Fruit fly (Drosophila melanogaster) whole organism, embryonic: ENCODE data around the gene Rpp30.

Experiments
- Bgb ChIP-seq: fragments of 200-800 bp; sonication (Bioruptor generic); IDR thresholded peaks from 2 replicates; pipeline ENCODE4 v1.3.6; 2022; ENCODE audit warnings: missing biosample characterization, missing genetic modification characterization; ENCODE audit not compliant: partially characterized antibody
- CG1024 ChIP-seq: fragments of 200-800 bp; sonication (Bioruptor generic); IDR thresholded peaks from 2 replicates; pipeline ENCODE4 v1.3.6; 2022; ENCODE audit warnings: missing biosample characterization, missing genetic modification characterization
- CG10267 ChIP-seq: fragments of 200-800 bp; sonication (Bioruptor generic); optimal IDR thresholded peaks from 2 replicates; lab custom pipeline; 2018; ENCODE audit warnings: missing biosample characterization, mild to moderate bottlenecking, missing genetic modification characterization, moderate library complexity
- CG11085 ChIP-seq: fragments of 200-800 bp; sonication (Bioruptor generic); IDR thresholded peaks from 2 replicates; pipeline ENCODE4 v1.3.6; 2022; ENCODE audit warnings: missing biosample characterization, missing genetic modification characterization
- CG11695 ChIP-seq: fragments of 200-800 bp; sonication (Bioruptor generic); IDR thresholded peaks from 3 replicates; pipeline ENCODE4 v1.3.6; 2022; ENCODE audit warnings: missing biosample characterization, missing genetic modification characterization
- CG12155 ChIP-seq: fragments of 200-800 bp; sonication (Bioruptor generic); optimal IDR thresholded peaks from 3 replicates; lab custom pipeline; 2016; ENCODE audit warnings: missing biosample characterization, missing genetic modification characterization
- CG12219 ChIP-seq: fragments of 200-800 bp; sonication (Bioruptor generic); optimal IDR thresholded peaks from 3 replicates; lab custom pipeline; 2018; ENCODE audit warnings: missing biosample characterization, mild to moderate bottlenecking, missing genetic modification characterization
- CG12391 ChIP-seq: fragments of 200-800 bp; sonication (Bioruptor generic); optimal IDR thresholded peaks from 3 replicates; lab custom pipeline; 2018; ENCODE audit warnings: missing biosample characterization, mild to moderate bottlenecking, missing genetic modification characterization, moderate library complexity
- CG12744 ChIP-seq: fragments of 200-800 bp; sonication (Bioruptor generic); optimal IDR thresholded peaks from 2 replicates; lab custom pipeline; 2016; ENCODE audit warnings: missing biosample characterization, missing genetic modification characterization
- CG15696 ChIP-seq: fragments of 200-800 bp; sonication (Bioruptor generic); optimal IDR thresholded peaks from 2 replicates; lab custom pipeline; 2019; ENCODE audit warnings: missing biosample characterization, mild to moderate bottlenecking, missing genetic modification characterization, moderate library complexity
- CG17328 ChIP-seq: fragments of 200-800 bp; sonication (Bioruptor generic); IDR thresholded peaks from 2 replicates; pipeline ENCODE4 v1.3.6; 2022; ENCODE audit warnings: missing biosample characterization, missing genetic modification characterization
- CG17361 ChIP-seq: fragments of 200-800 bp; sonication (Bioruptor generic); IDR thresholded peaks from 3 replicates; pipeline ENCODE4 v1.3.6; 2022; ENCODE audit warnings: missing biosample characterization, missing genetic modification characterization
- CG17912 ChIP-seq: fragments of 200-800 bp; sonication (Bioruptor generic); optimal IDR thresholded peaks from 2 replicates; lab custom pipeline; 2018; ENCODE audit warnings: missing biosample characterization, mild to moderate bottlenecking, missing genetic modification characterization
- CG18476 ChIP-seq: fragments of 200-800 bp; sonication (Bioruptor generic); optimal IDR thresholded peaks from 2 replicates; lab custom pipeline; 2016; ENCODE audit warnings: missing biosample characterization, mild to moderate bottlenecking, missing genetic modification characterization
- CG2129 ChIP-seq: fragments of 200-800 bp; sonication (Bioruptor generic); IDR thresholded peaks from 2 replicates; pipeline ENCODE4 v1.3.6; 2022; ENCODE audit warnings: missing biosample characterization, missing genetic modification characterization; ENCODE audit not compliant: partially characterized antibody
- CG2712 ChIP-seq: fragments of 200-800 bp; optimal IDR thresholded peaks from 3 replicates; lab custom pipeline; 2019; ENCODE audit warnings: missing biosample characterization, mild to moderate bottlenecking, missing genetic modification characterization, moderate library complexity
- CG2889 ChIP-seq: fragments of 200-800 bp; sonication (Bioruptor generic); IDR thresholded peaks from 3 replicates; pipeline ENCODE4 v1.3.6; 2022; ENCODE audit warnings: missing biosample characterization, missing genetic modification characterization
- CG32767 ChIP-seq: fragments of 200-800 bp; sonication (Bioruptor generic); IDR thresholded peaks from 2 replicates; pipeline ENCODE4 v1.3.6; 2022; ENCODE audit warnings: missing biosample characterization, missing genetic modification characterization
- CG3281 ChIP-seq: fragments of 200-800 bp; sonication (Bioruptor generic); optimal IDR thresholded peaks from 3 replicates; lab custom pipeline; 2017; ENCODE audit warnings: missing biosample characterization, mild to moderate bottlenecking, missing genetic modification characterization
- CG42726 ChIP-seq: fragments of 200-800 bp; sonication (Bioruptor generic); IDR thresholded peaks from 2 replicates; pipeline ENCODE4 v1.3.6; 2022; ENCODE audit warnings: missing biosample characterization, missing genetic modification characterization; ENCODE audit not compliant: partially characterized antibody
- CG4404 ChIP-seq: fragments of 200-800 bp; sonication (Bioruptor generic); IDR thresholded peaks from 2 replicates; pipeline ENCODE4 v1.3.6; 2022; ENCODE audit warnings: missing biosample characterization, missing genetic modification characterization
- CG5245 ChIP-seq: fragments of 200-800 bp; sonication (Bioruptor generic); optimal IDR thresholded peaks from 3 replicates; lab custom pipeline; 2016; ENCODE audit warnings: missing biosample characterization, missing genetic modification characterization
- CG8765 ChIP-seq: fragments of 200-800 bp; sonication (Bioruptor generic); IDR thresholded peaks from 2 replicates; pipeline ENCODE4 v1.3.6; 2022; ENCODE audit warnings: missing biosample characterization, missing genetic modification characterization
- CkIIα-i1 ChIP-seq: fragments of 200-800 bp; sonication (Bioruptor generic); IDR thresholded peaks from 2 replicates; pipeline ENCODE4 v1.3.6; 2022; ENCODE audit warnings: missing biosample characterization, missing genetic modification characterization
- Dad ChIP-seq: fragments of 200-800 bp; sonication (Bioruptor generic); optimal IDR thresholded peaks from 3 replicates; lab custom pipeline; 2016; ENCODE audit warnings: missing biosample characterization, missing genetic modification characterization
- Dek ChIP-seq: fragments of 200-800 bp; sonication (Bioruptor generic); optimal IDR thresholded peaks from 3 replicates; lab custom pipeline; 2019; ENCODE audit warnings: missing biosample characterization, mild to moderate bottlenecking, missing genetic modification characterization, moderate library complexity
- Dfd ChIP-seq, 2 experiments: fragments of >200 bp; optimal IDR thresholded peaks; 2 replicates each; lab custom pipeline; 2017; ENCODE audit warnings: missing biosample characterization in 2 of 2, missing genetic modification characterization in 2 of 2
- HLHmδ ChIP-seq: fragments of 200-800 bp; sonication (Bioruptor generic); optimal IDR thresholded peaks from 2 replicates; lab custom pipeline; 2018; ENCODE audit warnings: missing biosample characterization, mild to moderate bottlenecking, missing genetic modification characterization, moderate library complexity
- Neu2 ChIP-seq: fragments of 200-800 bp; sonication (Bioruptor generic); optimal IDR thresholded peaks from 3 replicates; lab custom pipeline; 2016; ENCODE audit warnings: missing biosample characterization, missing genetic modification characterization, borderline replicate concordance
- Nf-YB ChIP-seq: fragments of 200-800 bp; sonication (Bioruptor generic); optimal IDR thresholded peaks from 3 replicates; lab custom pipeline; 2019; ENCODE audit warnings: missing biosample characterization, mild to moderate bottlenecking, missing genetic modification characterization, moderate library complexity
- Scr ChIP-seq: fragments of 200-800 bp; sonication (Bioruptor generic); IDR thresholded peaks from 2 replicates; pipeline ENCODE4 v1.3.6; 2022; ENCODE audit warnings: missing biosample characterization, missing genetic modification characterization; ENCODE audit not compliant: partially characterized antibody
- Side ChIP-seq: fragments of 200-800 bp; sonication (Bioruptor generic); optimal IDR thresholded peaks from 2 replicates; lab custom pipeline; 2016; ENCODE audit warnings: missing biosample characterization, missing genetic modification characterization
- btn ChIP-seq: fragments of 200-800 bp; sonication (Bioruptor generic); optimal IDR thresholded peaks from 2 replicates; lab custom pipeline; 2016; ENCODE audit warnings: missing biosample characterization, missing genetic modification characterization
- dm ChIP-seq: fragments of 200-800 bp; sonication (Bioruptor generic); optimal IDR thresholded peaks from 3 replicates; lab custom pipeline; 2016; ENCODE audit warnings: missing biosample characterization, missing genetic modification characterization
- dpn ChIP-seq, 2 experiments: fragments of 200-800 bp; sonication (Bioruptor generic); optimal IDR thresholded peaks; 3 replicates each; lab custom pipeline; 2016; ENCODE audit warnings: missing biosample characterization in 2 of 2, missing genetic modification characterization in 2 of 2
- fru ChIP-seq: fragments of >200 bp; optimal IDR thresholded peaks from 2 replicates; lab custom pipeline; 2017
- gt ChIP-seq: fragments of 200-800 bp; sonication (Bioruptor generic); IDR thresholded peaks from 2 replicates; pipeline ENCODE4 v1.3.6; 2022; ENCODE audit warnings: missing biosample characterization, missing genetic modification characterization
- ind ChIP-seq: fragments of 200-800 bp; sonication (Bioruptor generic); optimal IDR thresholded peaks from 3 replicates; lab custom pipeline; 2016; ENCODE audit warnings: missing biosample characterization, missing genetic modification characterization
- insv ChIP-seq, 2 experiments: fragments of 200-800 bp; sonication (Bioruptor generic); optimal IDR thresholded peaks; 3 replicates each; lab custom pipeline; 2016 to 2018; ENCODE audit warnings: missing biosample characterization in 2 of 2, missing genetic modification characterization in 2 of 2
- kay ChIP-seq: fragments of 200-800 bp; sonication (Bioruptor generic); optimal IDR thresholded peaks from 2 replicates; lab custom pipeline; 2016; ENCODE audit warnings: missing biosample characterization, missing genetic modification characterization
- lmd ChIP-seq: fragments of 200-800 bp; sonication (Bioruptor generic); IDR thresholded peaks from 2 replicates; pipeline ENCODE4 v1.3.6; 2022; ENCODE audit warnings: missing biosample characterization, missing genetic modification characterization
- lov ChIP-seq, 2 experiments: fragments of 200-800 bp in 1 of 2; fragments of >200 bp in 1 of 2; sonication (Bioruptor generic) in 1 of 2; IDR thresholded peaks in 1 of 2; optimal IDR thresholded peaks in 1 of 2; 2 replicates in 1 of 2; 3 replicates in 1 of 2; pipeline versions ENCODE4 v1.3.6 to Lab custom; 2017 to 2022; ENCODE audit warnings: missing biosample characterization in 1 of 2, missing genetic modification characterization in 1 of 2
- luna ChIP-seq: fragments of 200-800 bp; sonication (Bioruptor generic); optimal IDR thresholded peaks from 2 replicates; lab custom pipeline; 2016; ENCODE audit warnings: missing biosample characterization, missing genetic modification characterization
- mld ChIP-seq: fragments of 200-800 bp; sonication (Bioruptor generic); IDR thresholded peaks from 3 replicates; pipeline ENCODE4 v1.3.6; 2022; ENCODE audit warnings: missing biosample characterization, missing genetic modification characterization; ENCODE audit not compliant: partially characterized antibody
- salm ChIP-seq: fragments of 200-800 bp; sonication (Bioruptor generic); optimal IDR thresholded peaks from 2 replicates; lab custom pipeline; 2018; ENCODE audit warnings: missing biosample characterization, mild to moderate bottlenecking, missing genetic modification characterization
- scrt ChIP-seq: fragments of 200-800 bp; sonication (Bioruptor generic); optimal IDR thresholded peaks from 2 replicates; lab custom pipeline; 2018; ENCODE audit warnings: missing biosample characterization, mild to moderate bottlenecking, missing genetic modification characterization, moderate library complexity
- tap ChIP-seq: fragments of 200-800 bp; optimal IDR thresholded peaks from 3 replicates; lab custom pipeline; 2019; ENCODE audit warnings: missing biosample characterization, mild to moderate bottlenecking, missing genetic modification characterization, moderate library complexity
- trh ChIP-seq: fragments of 200-800 bp; sonication (Bioruptor generic); optimal IDR thresholded peaks from 2 replicates; lab custom pipeline; 2016; ENCODE audit warnings: missing biosample characterization, missing genetic modification characterization
- tup ChIP-seq: fragments of 200-800 bp; sonication (Bioruptor generic); optimal IDR thresholded peaks from 2 replicates; lab custom pipeline; 2016; ENCODE audit warnings: missing biosample characterization, mild to moderate bottlenecking, missing genetic modification characterization, moderate library complexity
- twi ChIP-seq: fragments of 200-800 bp; optimal IDR thresholded peaks from 2 replicates; lab custom pipeline; 2019; ENCODE audit warnings: missing biosample characterization, mild to moderate bottlenecking, missing genetic modification characterization, moderate library complexity
- yki ChIP-seq: fragments of >200 bp; optimal IDR thresholded peaks from 3 replicates; lab custom pipeline; 2018

The Rpp30 gene

DNA sequence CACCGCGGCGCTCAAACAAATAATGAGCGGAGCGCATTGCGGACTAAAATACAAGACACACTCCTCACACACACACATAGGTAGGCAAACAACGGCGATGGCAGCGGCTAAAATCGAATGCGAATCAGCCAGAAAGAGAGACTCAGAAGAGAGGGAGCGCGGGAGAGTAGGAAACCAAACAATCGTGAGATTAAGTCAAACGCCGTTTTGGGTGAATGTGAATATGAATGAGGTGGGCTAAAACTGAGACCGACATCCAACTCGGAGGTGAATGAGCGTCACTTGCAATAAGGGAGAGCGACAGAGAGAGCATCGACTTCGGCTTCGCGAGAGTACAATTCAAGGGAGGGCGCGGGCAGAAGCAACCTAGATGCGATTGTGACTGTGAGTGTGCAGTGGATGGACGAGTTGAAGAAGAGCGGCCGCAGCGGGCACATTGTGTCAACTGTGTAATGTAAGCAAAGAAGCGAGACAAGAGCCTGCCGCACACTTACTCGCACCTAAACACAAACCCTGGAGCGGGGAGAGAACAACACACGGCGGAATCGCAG is 30.2 kb downstream of the Rpp30 start (continued):
- TF ChIP-seq CG17328 (GFP tag; lab: Robert Waterston, UW) (no peak), Bgb (GFP tag; lab: Robert Waterston, UW) (peak; percentile 12; the same call in 1 of the 2 replicates), CkIIα-i1 (GFP tag; lab: Robert Waterston, UW) (no peak), trh (GFP tag; lab: Kevin White, UChicago) (no peak), CG17912 (GFP tag; lab: Kevin White, UChicago) (peak; percentile 16), Dek (tag; lab: Kevin White, UChicago) (no peak), CG12391 (tag; lab: Kevin White, UChicago) (no peak), Dad (GFP tag; lab: Kevin White, UChicago) (no peak), insv (GFP tag; optimal IDR thresholded peaks at IDR 0.05; lab: Kevin White, UChicago) (no peak), CG15696 (tag; lab: Kevin White, UChicago) (peak; percentile 25), CG2129 (GFP tag; lab: Robert Waterston, UW) (no peak), CG11085 (no peak), dm (no peak), lov (optimal IDR thresholded peaks at IDR 0.05; lab: Kevin White, UChicago) (no peak), lov (GFP tag; IDR thresholded peaks at IDR 0.05; lab: Robert Waterston, UW) (no peak), salm (tag; lab: Kevin White, UChicago) (peak; percentile 33), Neu2 (GFP tag; lab: Kevin White, UChicago) (no peak), luna (GFP tag; lab: Kevin White, UChicago) (no peak), CG17361 (GFP tag; lab: Robert Waterston, UW) (no peak), tap (tag; lab: Kevin White, UChicago) (no peak), CG18476 (GFP tag; lab: Kevin White, UChicago) (no peak), Side (GFP tag; lab: Kevin White, UChicago) (peak; percentile 20), lmd (no peak), CG11695 (GFP tag; lab: Robert Waterston, UW) (0 out of 3 replicates have a peak, but pooled peaks have one; percentile 34), CG1024 (GFP tag; lab: Robert Waterston, UW) (peak; percentile 39; the same call in 1 of the 2 replicates), CG2712 (tag; lab: Kevin White, UChicago) (peak; percentile 13), CG42726 (GFP tag; lab: Robert Waterston, UW) (no peak), CG12219 (peak; percentile 32), Nf-YB (GFP tag; lab: Kevin White, UChicago) (no peak), tup (no peak), mld (no peak), CG8765 (GFP tag; lab: Robert Waterston, UW) (0 out of 2 replicates have a peak, but pooled peaks have one; percentile 11), CG2889 (no peak), CG12155 (peak; percentile 80), Dfd (GFP tag; optimal IDR thresholded peaks at IDR 0.05; lab: Kevin White, UChicago) (no peak), ind (GFP tag; lab: Kevin White, UChicago) (no peak), CG3281 (GFP tag; lab: Kevin White, UChicago) (no peak), CG32767 (GFP tag; lab: Robert Waterston, UW) (no peak; the same call in 1 of the 2 replicates), CG4404 (GFP tag; lab: Robert Waterston, UW) (no peak), HLHmδ (GFP tag; lab: Kevin White, UChicago) (peak; percentile 73), Scr (GFP tag; lab: Robert Waterston, UW) (peak; percentile 41), kay (no peak), CG12744 (GFP tag; lab: Kevin White, UChicago) (no peak), fru (lab: Kevin White, UChicago) (no peak), CG10267 (no peak), yki (lab: Kevin White, UChicago) (peak; percentile 88), twi (tag; lab: Kevin White, UChicago) (no peak), btn (GFP tag; lab: Kevin White, UChicago) (no peak), dpn (GFP tag; optimal IDR thresholded peaks at IDR 0.05; lab: Kevin White, UChicago) (no peak), CG5245 (GFP tag; lab: Kevin White, UChicago) (no peak), gt (GFP tag; lab: Robert Waterston, UW) (no peak), scrt (GFP tag; lab: Kevin White, UChicago) (no peak)
